Fruit fly (Drosophila melanogaster) whole organism, embryonic: ENCODE measurements around the gene CG32645.

ENCODE experiments used
- BEAF-32 ChIP-seq: fragments of 200-800 bp; sonication (Bioruptor generic); optimal IDR thresholded peaks from 3 replicates; lab custom pipeline; 2017; ENCODE audit warnings: missing biosample characterization, missing genetic modification characterization, mild to moderate bottlenecking, moderate library complexity, missing genetic modification reagents
- CG11398 ChIP-seq: fragments of 200-800 bp; sonication (Bioruptor generic); optimal IDR thresholded peaks from 2 replicates; lab custom pipeline; 2016; ENCODE audit warnings: missing biosample characterization, missing genetic modification characterization
- CG13775 ChIP-seq: fragments of 200-800 bp; sonication (Bioruptor generic); optimal IDR thresholded peaks from 3 replicates; lab custom pipeline; 2017; ENCODE audit warnings: missing biosample characterization, mild to moderate bottlenecking, missing genetic modification characterization
- CG14860 ChIP-seq: fragments of 200-800 bp; sonication (Bioruptor generic); IDR thresholded peaks from 3 replicates; pipeline ENCODE4 v1.3.6; 2022; ENCODE audit warnings: missing biosample characterization, missing genetic modification characterization; ENCODE audit not compliant: partially characterized antibody
- CG15696 ChIP-seq: fragments of 200-800 bp; sonication (Bioruptor generic); optimal IDR thresholded peaks from 2 replicates; lab custom pipeline; 2019; ENCODE audit warnings: missing biosample characterization, mild to moderate bottlenecking, missing genetic modification characterization, moderate library complexity
- CG17328 ChIP-seq: fragments of 200-800 bp; sonication (Bioruptor generic); IDR thresholded peaks from 2 replicates; pipeline ENCODE4 v1.3.6; 2022; ENCODE audit warnings: missing biosample characterization, missing genetic modification characterization
- CG18619 ChIP-seq: fragments of 200-800 bp; sonication (Bioruptor generic); optimal IDR thresholded peaks from 3 replicates; lab custom pipeline; 2017; ENCODE audit warnings: missing biosample characterization, mild to moderate bottlenecking, missing genetic modification characterization
- CG34224 ChIP-seq: fragments of 200-800 bp; sonication (Bioruptor generic); IDR thresholded peaks from 3 replicates; pipeline ENCODE4 v1.3.6; 2022; ENCODE audit warnings: missing biosample characterization, missing genetic modification characterization; ENCODE audit not compliant: partially characterized antibody
- CG42726 ChIP-seq: fragments of 200-800 bp; sonication (Bioruptor generic); IDR thresholded peaks from 2 replicates; pipeline ENCODE4 v1.3.6; 2022; ENCODE audit warnings: missing biosample characterization, missing genetic modification characterization; ENCODE audit not compliant: partially characterized antibody
- CG43689 ChIP-seq: fragments of 200-800 bp; sonication (Bioruptor generic); IDR thresholded peaks from 2 replicates; pipeline ENCODE4 v1.3.6; 2022; ENCODE audit warnings: missing biosample characterization, missing genetic modification characterization
- CG4854 ChIP-seq: fragments of 200-800 bp; sonication (Bioruptor generic); optimal IDR thresholded peaks from 2 replicates; lab custom pipeline; 2016; ENCODE audit warnings: missing biosample characterization, missing genetic modification characterization, inconsistent platforms
- CG6272 ChIP-seq: fragments of 200-800 bp; sonication (Bioruptor generic); IDR thresholded peaks from 2 replicates; pipeline ENCODE4 v1.3.6; 2022; ENCODE audit warnings: missing biosample characterization, missing genetic modification characterization
- Dbx ChIP-seq: fragments of 200-800 bp; sonication (Bioruptor generic); IDR thresholded peaks from 3 replicates; pipeline ENCODE4 v1.3.6; 2022; ENCODE audit warnings: missing biosample characterization, missing genetic modification characterization
- Deaf1 ChIP-seq: fragments of 200-800 bp; optimal IDR thresholded peaks from 3 replicates; lab custom pipeline; 2019; ENCODE audit warnings: missing biosample characterization, mild to moderate bottlenecking, missing genetic modification characterization, moderate library complexity
- Dll ChIP-seq: fragments of 200-800 bp; sonication (Bioruptor generic); IDR thresholded peaks from 4 replicates; pipeline ENCODE4 v1.3.6; 2022; ENCODE audit warnings: missing biosample characterization, missing genetic modification characterization; ENCODE audit not compliant: partially characterized antibody
- Dp ChIP-seq: fragments of 200-800 bp; sonication (Bioruptor generic); optimal IDR thresholded peaks from 2 replicates; lab custom pipeline; 2018; ENCODE audit warnings: missing biosample characterization, mild to moderate bottlenecking, missing genetic modification characterization, moderate library complexity
- Dref ChIP-seq: fragments of 200-800 bp; sonication (Bioruptor generic); IDR thresholded peaks from 2 replicates; pipeline ENCODE4 v1.3.6; 2022; ENCODE audit warnings: missing biosample characterization, missing genetic modification characterization
- HLH3B ChIP-seq: fragments of 200-800 bp; sonication (Bioruptor generic); IDR thresholded peaks from 2 replicates; pipeline ENCODE4 v1.3.6; 2022; ENCODE audit warnings: missing biosample characterization, missing genetic modification characterization
- Lim3 ChIP-seq: fragments of 200-800 bp; sonication (Bioruptor generic); IDR thresholded peaks from 2 replicates; pipeline ENCODE4 v1.3.6; 2022; ENCODE audit warnings: missing biosample characterization, missing genetic modification characterization
- Pdp1 ChIP-seq, 2 experiments: fragments of 200-800 bp; sonication (Bioruptor generic); optimal IDR thresholded peaks; 3 replicates each; lab custom pipeline; 2016; ENCODE audit warnings: missing biosample characterization in 2 of 2, missing genetic modification characterization in 2 of 2, mild to moderate bottlenecking in 1 of 2, moderate library complexity in 1 of 2
- Rfx ChIP-seq: fragments of 200-800 bp; sonication (Bioruptor generic); IDR thresholded peaks from 2 replicates; pipeline ENCODE4 v1.3.6; 2022; ENCODE audit warnings: missing biosample characterization, missing genetic modification characterization
- Scr ChIP-seq: fragments of 200-800 bp; sonication (Bioruptor generic); IDR thresholded peaks from 2 replicates; pipeline ENCODE4 v1.3.6; 2022; ENCODE audit warnings: missing biosample characterization, missing genetic modification characterization; ENCODE audit not compliant: partially characterized antibody
- Sry-δ ChIP-seq: fragments of 200-800 bp; sonication (Bioruptor generic); optimal IDR thresholded peaks from 2 replicates; lab custom pipeline; 2016; ENCODE audit warnings: missing biosample characterization, missing genetic modification characterization
- danr ChIP-seq: fragments of 200-800 bp; sonication (Bioruptor generic); IDR thresholded peaks from 2 replicates; pipeline ENCODE4 v1.3.6; 2022; ENCODE audit warnings: missing biosample characterization, missing genetic modification characterization
- lov ChIP-seq, 2 experiments: fragments of 200-800 bp in 1 of 2; fragments of >200 bp in 1 of 2; sonication (Bioruptor generic) in 1 of 2; IDR thresholded peaks in 1 of 2; optimal IDR thresholded peaks in 1 of 2; 2 replicates in 1 of 2; 3 replicates in 1 of 2; pipeline versions ENCODE4 v1.3.6 to Lab custom; 2017 to 2022; ENCODE audit warnings: missing biosample characterization in 1 of 2, missing genetic modification characterization in 1 of 2
- nau ChIP-seq: fragments of 200-800 bp; sonication (Bioruptor generic); optimal IDR thresholded peaks from 3 replicates; lab custom pipeline; 2017; ENCODE audit warnings: missing biosample characterization, mild to moderate bottlenecking, missing genetic modification characterization, missing genetic modification reagents
- phol ChIP-seq: fragments of 200-800 bp; sonication (Bioruptor generic); optimal IDR thresholded peaks from 3 replicates; lab custom pipeline; 2018; ENCODE audit warnings: missing biosample characterization, mild to moderate bottlenecking, missing genetic modification characterization, moderate library complexity
- rib ChIP-seq: fragments of 200-800 bp; sonication (Bioruptor generic); IDR thresholded peaks from 2 replicates; pipeline ENCODE4 v1.3.6; 2022; ENCODE audit warnings: missing biosample characterization, missing genetic modification characterization
- sens ChIP-seq: fragments of 200-800 bp; sonication (Bioruptor generic); peaks from one replicate; lab custom pipeline; 2016; ENCODE audit warnings: missing biosample characterization, missing genetic modification characterization
- sob ChIP-seq: fragments of 200-800 bp; sonication (Bioruptor generic); IDR thresholded peaks from 2 replicates; pipeline ENCODE4 v1.3.6; 2022; ENCODE audit warnings: missing biosample characterization, missing genetic modification characterization
- sr ChIP-seq: fragments of 200-800 bp; sonication (Bioruptor generic); IDR thresholded peaks from 3 replicates; pipeline ENCODE4 v1.3.6; 2022; ENCODE audit warnings: missing biosample characterization, missing genetic modification characterization
- tx ChIP-seq: fragments of 200-800 bp; sonication (Bioruptor generic); optimal IDR thresholded peaks from 2 replicates; lab custom pipeline; 2016; ENCODE audit warnings: missing biosample characterization, missing genetic modification characterization
- unc-4 ChIP-seq: fragments of 200-800 bp; sonication (Bioruptor generic); IDR thresholded peaks from 2 replicates; pipeline ENCODE4 v1.3.6; 2022; ENCODE audit warnings: missing biosample characterization, missing genetic modification characterization; ENCODE audit not compliant: partially characterized antibody
- vfl ChIP-seq: fragments of 200-800 bp; sonication (Bioruptor generic); optimal IDR thresholded peaks from 2 replicates; lab custom pipeline; 2016; ENCODE audit warnings: missing biosample characterization, missing genetic modification characterization
- yki ChIP-seq: fragments of >200 bp; optimal IDR thresholded peaks from 3 replicates; lab custom pipeline; 2018

CG32645 gene

dm6 chrX:13194249-13194648 is 55.2 kb downstream of the CG32645 start, which contains the start of gene Coq5 (continued):
- TF ChIP-seq Pdp1 (GFP tag; optimal IDR thresholded peaks at IDR 0.05; lab: Kevin White, UChicago) (peak in 1 of 2 experiments; percentile 61), unc-4 (GFP tag; lab: Robert Waterston, UW) (peak; percentile 59), Dref (peak; percentile 62), Deaf1 (no peak), yki (no peak), CG6272 (GFP tag; lab: Robert Waterston, UW) (no peak), Rfx (no peak), Scr (GFP tag; lab: Robert Waterston, UW) (peak; percentile 57), phol (no peak), HLH3B (GFP tag; lab: Robert Waterston, UW) (no peak), CG14860 (GFP tag; lab: Robert Waterston, UW) (0 out of 3 replicates have a peak, but pooled peaks have one; percentile 11), Dp (GFP tag; lab: Kevin White, UChicago) (peak; percentile 76), CG18619 (GFP tag; lab: Kevin White, UChicago) (no peak), Dll (GFP tag; lab: Robert Waterston, UW) (peak; percentile 66; the same call in 3 of the 4 replicates), Lim3 (GFP tag; lab: Robert Waterston, UW) (no peak), sob (no peak), lov (optimal IDR thresholded peaks at IDR 0.05; lab: Kevin White, UChicago) (no peak), lov (GFP tag; IDR thresholded peaks at IDR 0.05; lab: Robert Waterston, UW) (no peak), CG43689 (GFP tag; lab: Robert Waterston, UW) (no peak), rib (GFP tag; lab: Robert Waterston, UW) (no peak), vfl (GFP tag; lab: Kevin White, UChicago) (no peak), tx (GFP tag; lab: Kevin White, UChicago) (no peak), Sry-δ (GFP tag; lab: Kevin White, UChicago) (peak; percentile 73), CG34224 (peak; percentile 66), BEAF-32 (GFP tag; lab: Kevin White, UChicago) (peak; percentile 52)

dm6 chrX:13202162-13202561 is 63.2 kb downstream of the CG32645 start, which contains the start of gene CG44437:
CG44437 (minus strand) TSS chrX:13202262.
- TF ChIP-seq CG15696 (tag; lab: Kevin White, UChicago) (no peak), sr (GFP tag; lab: Robert Waterston, UW) (no peak), CG42726 (GFP tag; lab: Robert Waterston, UW) (no peak), sens (GFP tag; lab: Kevin White, UChicago) (no peak), CG11398 (GFP tag; lab: Kevin White, UChicago) (no peak), danr (no peak), Sry-δ (GFP tag; lab: Kevin White, UChicago) (no peak), nau (GFP tag; lab: Kevin White, UChicago) (no peak), CG13775 (no peak), CG17328 (no peak), Dbx (no peak), CG4854 (GFP tag; lab: Kevin White, UChicago) (no peak)
